Worm (Caenorhabditis elegans): ENCODE measurements around the gene del-10.

del-10 gene

DNA sequence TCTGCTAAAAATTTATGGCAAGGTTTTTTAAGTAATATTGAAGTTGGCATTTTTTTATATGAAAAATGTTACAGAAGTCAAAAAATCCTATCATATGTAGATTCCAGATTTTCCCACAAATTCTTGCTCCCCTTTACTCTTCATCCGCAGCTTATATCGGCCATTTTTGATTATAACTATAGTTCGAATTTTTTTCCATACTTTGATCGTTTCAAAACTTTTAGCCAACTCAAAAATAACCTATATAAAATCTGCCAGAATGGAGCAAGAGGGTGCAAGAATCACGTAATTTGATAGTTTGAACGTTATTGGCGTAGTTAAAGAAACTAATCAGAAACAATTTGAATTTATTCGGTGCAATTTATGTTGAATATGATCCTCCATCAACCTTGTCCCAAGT is 42.0 kb upstream of the del-10 start:
- TF ChIP-seq nhr-237 (tag; optimal IDR thresholded peaks at IDR 0.05) (no peak), sma-9 (GFP tag; optimal IDR thresholded peaks at IDR 0.05) (no peak), sma-9 (tag; optimal IDR thresholded peaks at IDR 0.05) (no peak), ztf-4 (tag; optimal IDR thresholded peaks at IDR 0.05) (no peak), Y55F3AM.14 (GFP tag; optimal IDR thresholded peaks at IDR 0.05) (no peak), crh-2 (tag; optimal IDR thresholded peaks at IDR 0.05) (no peak), ama-1 (optimal IDR thresholded peaks at IDR 0.05) (no peak)

DNA sequence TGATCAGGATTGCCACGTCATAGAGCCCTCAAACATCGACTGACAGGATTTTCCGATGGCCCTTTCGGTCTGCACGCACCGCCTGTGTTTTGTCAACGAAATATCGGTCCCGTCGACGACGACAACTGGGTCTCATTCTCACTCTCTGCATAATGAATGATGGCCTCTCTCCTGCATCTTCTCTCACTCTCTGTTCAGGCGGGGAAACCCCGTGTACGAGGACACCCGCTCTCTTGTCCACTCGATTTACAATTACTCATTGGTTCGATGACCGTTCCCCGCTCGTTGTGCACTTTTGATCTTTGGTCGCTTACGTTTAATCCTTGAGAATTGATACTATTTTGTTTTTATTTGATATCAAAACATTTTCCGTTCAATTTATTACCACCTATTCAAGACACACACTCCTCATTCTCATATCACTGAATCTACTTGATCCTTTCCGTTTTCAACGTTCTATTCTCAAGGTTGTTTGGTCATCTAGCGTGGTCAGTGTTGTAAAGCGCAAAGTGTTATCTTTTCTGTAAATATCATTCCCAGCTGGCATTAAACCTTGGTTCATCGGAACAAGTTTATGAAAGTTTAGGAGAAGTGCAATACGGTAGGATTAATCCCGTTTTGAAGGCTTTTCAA is 40.8 kb upstream of the del-10 start:
- TF ChIP-seq F13H6.1 (tag; optimal IDR thresholded peaks at IDR 0.05) (peak; percentile 12), lin-39 (tag; optimal IDR thresholded peaks at IDR 0.05) (no peak), sma-9 (GFP tag; optimal IDR thresholded peaks at IDR 0.05) (peak; percentile 31), sma-9 (tag; optimal IDR thresholded peaks at IDR 0.05) (no peak)

DNA sequence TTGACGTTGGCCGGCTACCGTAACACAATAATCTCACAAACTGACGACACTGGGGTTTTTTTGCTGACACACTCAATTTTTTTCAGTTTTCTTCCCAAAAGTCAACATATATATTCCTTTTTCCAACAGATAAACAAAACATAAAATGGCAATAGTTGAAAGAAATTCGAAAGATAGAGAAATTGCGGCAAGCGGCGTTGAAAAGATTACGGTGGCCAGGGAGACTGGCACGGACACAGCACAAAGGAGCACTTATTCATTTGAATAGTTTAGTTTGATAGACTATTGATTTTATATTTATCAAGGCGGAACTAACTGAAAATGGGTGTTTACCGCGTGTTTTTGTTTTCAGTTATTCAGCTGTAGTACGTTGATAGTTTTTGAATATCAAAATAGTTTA is 39.4 kb upstream of the del-10 start, which contains the start of gene toe-2:
Gene toe-2 (minus strand): TSS at position 70 of the 400 bp plus-strand sequence.
- no peak for TF ChIP-seq crh-2 (tag; optimal IDR thresholded peaks at IDR 0.05)
- TF ChIP-seq egl-27 (tag; optimal IDR thresholded peaks at IDR 0.05) = no peak
- TF ChIP-seq ceh-16 (tag; optimal IDR thresholded peaks at IDR 0.05) = no peak
- no peak for TF ChIP-seq mab-5 (tag; optimal IDR thresholded peaks at IDR 0.05)
- no peak for TF ChIP-seq lsy-2 (tag; optimal IDR thresholded peaks at IDR 0.05)
- TF ChIP-seq nhr-237 (tag; optimal IDR thresholded peaks at IDR 0.05) = no peak
- no peak for TF ChIP-seq F13H6.1 (tag; optimal IDR thresholded peaks at IDR 0.05)
- no peak for TF ChIP-seq dmd-4 (tag; optimal IDR thresholded peaks at IDR 0.05)
- TF ChIP-seq unc-62 (GFP tag; optimal IDR thresholded peaks at IDR 0.05) = no peak
- TF ChIP-seq unc-39 (tag; optimal IDR thresholded peaks at IDR 0.05) = no peak
- TF ChIP-seq sma-3 (GFP tag; optimal IDR thresholded peaks at IDR 0.05) = no peak
- no peak for TF ChIP-seq ZK546.5 (tag; optimal IDR thresholded peaks at IDR 0.05)
- no peak for TF ChIP-seq alr-1 (tag; optimal IDR thresholded peaks at IDR 0.05)
- no peak for TF ChIP-seq nhr-77 (tag; optimal IDR thresholded peaks at IDR 0.05)
- no peak for TF ChIP-seq nhr-23 (tag; optimal IDR thresholded peaks at IDR 0.05)
- TF ChIP-seq fos-1 (tag; optimal IDR thresholded peaks at IDR 0.05) = no peak

DNA sequence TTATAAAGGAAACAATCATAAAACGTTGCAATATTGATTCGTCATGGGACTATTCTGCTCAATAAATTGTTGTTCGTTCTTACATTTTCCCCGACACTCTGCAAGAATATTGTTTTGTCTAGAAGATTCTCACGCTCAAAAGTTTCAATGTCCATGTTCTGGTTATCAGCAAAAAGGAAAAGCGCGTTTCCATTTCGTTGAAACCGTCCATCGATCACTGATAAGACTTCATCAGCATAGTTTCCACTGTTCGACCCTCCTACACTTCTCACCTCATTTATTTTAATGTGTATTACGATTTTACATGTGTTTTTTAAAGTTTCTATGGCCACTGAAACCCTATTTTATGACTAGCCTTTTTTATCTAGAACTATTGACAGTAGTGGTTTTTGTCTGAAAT is 38.2 kb upstream of the del-10 start:
- TF ChIP-seq sma-9 (GFP tag; optimal IDR thresholded peaks at IDR 0.05) (peak; percentile 17), sma-9 (tag; optimal IDR thresholded peaks at IDR 0.05) (no peak), fos-1 (tag; optimal IDR thresholded peaks at IDR 0.05) (peak; percentile 42), ceh-16 (tag; optimal IDR thresholded peaks at IDR 0.05) (no peak), ama-1 (optimal IDR thresholded peaks at IDR 0.05) (no peak), nhr-237 (tag; optimal IDR thresholded peaks at IDR 0.05) (no peak), dmd-4 (tag; optimal IDR thresholded peaks at IDR 0.05) (no peak)

DNA sequence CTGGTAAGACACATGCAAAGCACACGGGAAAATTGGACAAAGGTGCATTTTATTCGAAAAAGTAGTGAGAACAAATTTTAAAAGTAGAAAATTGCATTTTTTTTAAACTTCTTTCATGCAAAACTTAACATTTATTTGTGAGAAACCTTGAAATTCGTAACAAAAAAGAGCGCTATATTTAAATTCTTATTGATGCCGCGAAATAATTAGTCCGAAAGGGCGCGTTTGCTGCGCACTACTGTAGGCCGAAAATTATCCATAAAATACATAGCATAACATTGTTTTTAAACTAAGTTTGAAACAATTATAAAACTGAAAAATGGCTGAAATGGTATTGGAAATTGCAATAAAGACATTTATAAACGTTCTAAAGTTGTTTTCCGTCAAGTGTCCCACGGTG is 37.8 kb upstream of the del-10 start:
- TF ChIP-seq alr-1 (tag; optimal IDR thresholded peaks at IDR 0.05) = no peak
- no peak for TF ChIP-seq nhr-11 (tag; optimal IDR thresholded peaks at IDR 0.05)
- no peak for TF ChIP-seq C34F6.9 (tag; optimal IDR thresholded peaks at IDR 0.05)
- TF ChIP-seq dmd-4 (tag; optimal IDR thresholded peaks at IDR 0.05) = no peak
- no peak for TF ChIP-seq sma-9 (GFP tag; optimal IDR thresholded peaks at IDR 0.05)
- no peak for TF ChIP-seq sma-9 (tag; optimal IDR thresholded peaks at IDR 0.05)
- no peak for TF ChIP-seq nhr-129 (tag; optimal IDR thresholded peaks at IDR 0.05)
- no peak for TF ChIP-seq ceh-82 (tag; optimal IDR thresholded peaks at IDR 0.05)
- no peak for TF ChIP-seq ztf-11 (tag; optimal IDR thresholded peaks at IDR 0.05)
- TF ChIP-seq elt-1 (tag; optimal IDR thresholded peaks at IDR 0.05) = no peak
- TF ChIP-seq nhr-10 (tag; optimal IDR thresholded peaks at IDR 0.05) = no peak
- TF ChIP-seq zag-1 (tag; optimal IDR thresholded peaks at IDR 0.05) = no peak
- TF ChIP-seq unc-55 (GFP tag; optimal IDR thresholded peaks at IDR 0.05) = no peak
- TF ChIP-seq mbf-1 (tag; optimal IDR thresholded peaks at IDR 0.05) = no peak

DNA sequence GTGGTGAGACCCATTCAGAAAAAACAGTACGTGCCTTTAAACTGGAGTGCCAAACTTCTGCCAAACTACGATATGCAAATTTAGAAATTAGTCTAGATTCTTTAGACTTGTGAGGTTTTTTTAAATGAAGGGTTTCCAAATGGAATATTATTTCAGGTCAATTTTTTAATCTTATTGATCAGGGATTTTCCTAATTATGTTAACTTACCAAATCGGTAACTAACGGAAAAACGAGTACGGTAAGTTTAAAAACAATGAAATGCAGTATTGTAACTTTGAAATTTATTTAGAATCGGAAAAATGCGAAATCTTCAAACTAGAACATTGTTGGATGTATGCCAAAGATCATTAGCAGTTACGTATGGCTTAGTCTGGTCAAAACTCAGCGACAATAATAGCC is 34.4 kb upstream of the del-10 start, which contains the start of gene C56E6.7:
Gene C56E6.7 (plus strand): TSS at position 301 of the 400 bp plus-strand sequence.
- TF ChIP-seq lsy-2 (tag; optimal IDR thresholded peaks at IDR 0.05) = no peak
- no peak for TF ChIP-seq ama-1 (optimal IDR thresholded peaks at IDR 0.05)
- TF ChIP-seq elt-1 (tag; optimal IDR thresholded peaks at IDR 0.05) = no peak
- TF ChIP-seq ztf-11 (tag; optimal IDR thresholded peaks at IDR 0.05) = no peak
- no peak for TF ChIP-seq ztf-1 (GFP tag; conservative IDR thresholded peaks at IDR 0.05)
- TF ChIP-seq C34F6.9 (tag; optimal IDR thresholded peaks at IDR 0.05) = no peak
- no peak for TF ChIP-seq mab-5 (tag; optimal IDR thresholded peaks at IDR 0.05)
- no peak for TF ChIP-seq nhr-77 (tag; optimal IDR thresholded peaks at IDR 0.05)
- no peak for TF ChIP-seq alr-1 (tag; optimal IDR thresholded peaks at IDR 0.05)
- no peak for TF ChIP-seq R02D3.7 (tag; optimal IDR thresholded peaks at IDR 0.05)
- TF ChIP-seq crh-2 (tag; optimal IDR thresholded peaks at IDR 0.05) = no peak
- no peak for TF ChIP-seq nhr-237 (tag; optimal IDR thresholded peaks at IDR 0.05)
- TF ChIP-seq zag-1 (tag; optimal IDR thresholded peaks at IDR 0.05) = no peak
- TF ChIP-seq nhr-21 (tag; optimal IDR thresholded peaks at IDR 0.05) = no peak
- no peak for TF ChIP-seq nhr-6 (tag; optimal IDR thresholded peaks at IDR 0.05)
- TF ChIP-seq gmeb-1 (tag; optimal IDR thresholded peaks at IDR 0.05) = no peak
- no peak for TF ChIP-seq nhr-12 (tag; optimal IDR thresholded peaks at IDR 0.05)
